Worm (Caenorhabditis elegans) whole organism, midembryonic: ENCODE measurements around the gene R05D8.9.

ENCODE experiments used
- T22C8.4 ChIP-seq: fragments of 200-800 bp; sonication (Bioruptor generic); IDR thresholded peaks from 2 replicates; pipeline ENCODE4 v1.3.6; 2022; ENCODE audit warnings: missing genetic modification characterization, missing compliant biosample characterization
- flt-1 ChIP-seq: fragments of 200-800 bp; sonication (Bioruptor generic); IDR thresholded peaks from 2 replicates; pipeline ENCODE4 v1.3.6; 2022; ENCODE audit warnings: missing genetic modification characterization, missing compliant biosample characterization
- klf-2 ChIP-seq: fragments of 200-800 bp; sonication (Bioruptor generic); conservative IDR thresholded peaks from 2 replicates; pipeline ENCODE4 v1.3.6; 2022; ENCODE audit warnings: missing genetic modification reagents, missing genetic modification characterization, missing compliant biosample characterization
- med-1 ChIP-seq: sonication (generic microtip); optimal IDR thresholded peaks from 2 replicates; lab custom pipeline; 2017; ENCODE audit warnings: missing genetic modification characterization, mild to moderate bottlenecking, missing compliant biosample characterization, antibody characterized with exemption, missing genetic modification reagents; ENCODE audit not compliant: insufficient read depth
- ref-1 ChIP-seq: fragments of 200-800 bp; sonication (Bioruptor generic); conservative IDR thresholded peaks from 2 replicates; pipeline ENCODE4 v1.3.6; 2022; ENCODE audit warnings: missing genetic modification reagents, missing genetic modification characterization, missing compliant biosample characterization
- tab-1 ChIP-seq: fragments of 200-800 bp; sonication (Bioruptor generic); IDR thresholded peaks from 2 replicates; pipeline ENCODE4 v1.3.6; 2022; ENCODE audit warnings: missing genetic modification characterization, missing compliant biosample characterization
- ztf-23 ChIP-seq: fragments of 200-800 bp; sonication (Bioruptor generic); IDR thresholded peaks from 2 replicates; pipeline ENCODE4 v1.3.6; 2022; ENCODE audit warnings: missing genetic modification reagents, missing genetic modification characterization, missing compliant biosample characterization
- ztf-29 ChIP-seq: fragments of 200-800 bp; sonication (Bioruptor generic); IDR thresholded peaks from 2 replicates; pipeline ENCODE4 v1.3.6; 2022; ENCODE audit warnings: missing genetic modification reagents, missing genetic modification characterization, missing compliant biosample characterization

DNA sequence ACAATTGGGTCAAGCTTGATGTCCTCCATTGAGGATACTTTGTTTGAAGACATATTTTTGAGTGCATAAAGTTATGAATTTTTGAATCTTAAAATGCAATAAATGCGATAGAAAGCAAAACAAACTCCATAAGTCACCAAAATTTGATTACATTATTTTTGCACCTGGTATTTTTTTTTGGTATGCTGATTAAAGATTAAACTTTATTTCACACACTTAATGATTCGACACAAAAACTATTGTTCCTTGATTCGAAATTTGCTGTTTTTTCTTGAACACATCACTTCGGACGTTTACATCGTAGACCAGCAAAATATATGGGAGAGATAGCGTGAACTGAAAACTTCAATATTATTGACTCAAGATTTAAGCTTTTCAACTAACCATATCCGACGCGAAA is 27.1 kb downstream of the R05D8.9 start, which contains the start of gene srg-61:
- no peak for TF ChIP-seq ref-1
- no peak for TF ChIP-seq T22C8.4 (GFP tag; lab: Robert Waterston, UW)
- TF ChIP-seq tab-1 (GFP tag; lab: Robert Waterston, UW) = no peak
- TF ChIP-seq ztf-29 (GFP tag; lab: Robert Waterston, UW) = no peak
- TF ChIP-seq flt-1 (GFP tag; lab: Robert Waterston, UW) = no peak
- no peak for TF ChIP-seq ztf-23 (GFP tag; lab: Robert Waterston, UW)
- TF ChIP-seq klf-2 (GFP tag; lab: Robert Waterston, UW) = no peak
- TF ChIP-seq med-1 (GFP tag; lab: Kevin White, UChicago) = no peak
